Fruit fly (Drosophila melanogaster): Measurements from ENCODE around the gene mid.

Gene mid

dm6 chr2L:5426843-5427540 lies 34.4 kb upstream of the mid start (continued):
- TF ChIP-seq caup (GFP tag; optimal IDR thresholded peaks at IDR 0.05; ENCODE audit: severe bottlenecking) (no peak), BEAF-32 (GFP tag; optimal IDR thresholded peaks at IDR 0.05) (no peak), CG3407 (GFP tag; optimal IDR thresholded peaks at IDR 0.05) (no peak), B-H1 (GFP tag; IDR thresholded peaks at IDR 0.05) (no peak; the same call in 2 of the 3 replicates), dmrt99B (tag; optimal IDR thresholded peaks at IDR 0.05) (peak; percentile 11), Rfx (GFP tag; IDR thresholded peaks at IDR 0.05) (no peak), CG2116 (GFP tag; optimal IDR thresholded peaks at IDR 0.05) (no peak), schlank (tag; optimal IDR thresholded peaks at IDR 0.05) (no peak), CG11696 (GFP tag; IDR thresholded peaks at IDR 0.05) (no peak), sug (tag; optimal IDR thresholded peaks at IDR 0.05) (no peak), ac (GFP tag; optimal IDR thresholded peaks at IDR 0.05) (no peak), pb (GFP tag; optimal IDR thresholded peaks at IDR 0.05) (no peak), tin (GFP tag; optimal IDR thresholded peaks at IDR 0.05) (peak; percentile 22), CG13123 (GFP tag; optimal IDR thresholded peaks at IDR 0.05) (no peak), pros (GFP tag; optimal IDR thresholded peaks at IDR 0.05) (no peak), Ada2b (GFP tag; IDR thresholded peaks at IDR 0.05) (no peak), Bdp1 (GFP tag; optimal IDR thresholded peaks at IDR 0.05) (no peak), odd (GFP tag; optimal IDR thresholded peaks at IDR 0.05) (no peak), Oli (tag; optimal IDR thresholded peaks at IDR 0.05) (peak; percentile 41), trh (GFP tag; optimal IDR thresholded peaks at IDR 0.05) (no peak), CG17359 (tag; optimal IDR thresholded peaks at IDR 0.05) (peak; percentile 41), gt (GFP tag; IDR thresholded peaks at IDR 0.05) (0 out of 2 replicates have a peak, but pooled peaks have one; percentile 21), CG8944 (GFP tag; optimal IDR thresholded peaks at IDR 0.05) (no peak), NC2α (GFP tag; optimal IDR thresholded peaks at IDR 0.05) (no peak), hkb (optimal IDR thresholded peaks at IDR 0.05) (no peak), hkb (GFP tag; IDR thresholded peaks at IDR 0.05) (0 out of 2 replicates have a peak, but pooled peaks have one; percentile 17), CG10654 (GFP tag; optimal IDR thresholded peaks at IDR 0.05) (no peak), ara (GFP tag; IDR thresholded peaks at IDR 0.05) (peak; percentile 65; the same call in 1 of the 2 replicates), otp (GFP tag; IDR thresholded peaks at IDR 0.05) (0 out of 3 replicates have a peak, but pooled peaks have one; percentile 48), ATbp (GFP tag; optimal IDR thresholded peaks at IDR 0.05) (peak; percentile 39), CG9797 (GFP tag; optimal IDR thresholded peaks at IDR 0.05) (no peak), NK7.1 (GFP tag; optimal IDR thresholded peaks at IDR 0.05) (no peak), Hmr (GFP tag; optimal IDR thresholded peaks at IDR 0.05) (no peak), Mrtf (GFP tag; IDR thresholded peaks at IDR 0.05) (no peak), CG14860 (GFP tag; IDR thresholded peaks at IDR 0.05; ENCODE audit: partially characterized antibody) (no peak), HmgD (GFP tag; optimal IDR thresholded peaks at IDR 0.05) (no peak), B-H2 (GFP tag; optimal IDR thresholded peaks at IDR 0.05) (no peak), CG31441 (GFP tag; IDR thresholded peaks at IDR 0.05) (peak; percentile 41; the same call in 1 of the 2 replicates), Elba2 (GFP tag; optimal IDR thresholded peaks at IDR 0.05) (no peak), salm (tag; optimal IDR thresholded peaks at IDR 0.05) (no peak), Jarid2 (GFP tag; optimal IDR thresholded peaks at IDR 0.05) (no peak), ranshi (GFP tag; IDR thresholded peaks at IDR 0.05) (no peak), Lhr (GFP tag; optimal IDR thresholded peaks at IDR 0.05) (no peak), CG1603 (tag; optimal IDR thresholded peaks at IDR 0.05) (peak; percentile 33), gsb-n (tag; optimal IDR thresholded peaks at IDR 0.05) (peak; percentile 47), Sry-β (GFP tag; optimal IDR thresholded peaks at IDR 0.05) (no peak), Sox100B (GFP tag; optimal IDR thresholded peaks at IDR 0.05) (peak; percentile 4), sens (GFP tag) (peak; percentile 76), Hand (GFP tag; optimal IDR thresholded peaks at IDR 0.05) (no peak), Atf3 (GFP tag; optimal IDR thresholded peaks at IDR 0.05) (no peak)

Measured in whole organism, embryonic.